Fruit fly (Drosophila melanogaster): ENCODE measurements around the gene CG6171.
A peak's percentile ranks its signal among the peaks of the same experiment; 100 is the strongest.

Gene CG6171

dm6 chr3R:15371833-15372232 is 8.2 kb upstream of the CG6171 start, which contains the start of the genes Ccm3 and CG6136 (continued):
- TF ChIP-seq disco-r (GFP tag; optimal IDR thresholded peaks at IDR 0.05) (no peak), CG12744 (GFP tag; optimal IDR thresholded peaks at IDR 0.05) (no peak), ase (GFP tag; IDR thresholded peaks at IDR 0.05) (no peak), CG10366 (GFP tag; IDR thresholded peaks at IDR 0.05) (peak; percentile 23; the same call in 1 of the 2 replicates), da (GFP tag; optimal IDR thresholded peaks at IDR 0.05) (no peak), Ets97D (GFP tag; optimal IDR thresholded peaks at IDR 0.05) (peak; percentile 76), Drgx (GFP tag; IDR thresholded peaks at IDR 0.05) (0 out of 2 replicates have a peak, but pooled peaks have one; percentile 20), CG14667 (GFP tag; IDR thresholded peaks at IDR 0.05) (no peak), dati (GFP tag; IDR thresholded peaks at IDR 0.05) (no peak), CG17186 (GFP tag; optimal IDR thresholded peaks at IDR 0.05) (peak; percentile 52), CG12659 (GFP tag; optimal IDR thresholded peaks at IDR 0.05) (peak; percentile 69), Ssrp (tag; optimal IDR thresholded peaks at IDR 0.05) (no peak), CG17612 (GFP tag; IDR thresholded peaks at IDR 0.05) (no peak), bowl (GFP tag; IDR thresholded peaks at IDR 0.05) (no peak), CG6683 (GFP tag; optimal IDR thresholded peaks at IDR 0.05) (peak; percentile 26), dm (GFP tag; optimal IDR thresholded peaks at IDR 0.05) (peak; percentile 2), Stat92E (GFP tag; optimal IDR thresholded peaks at IDR 0.05) (no peak), mam (GFP tag; optimal IDR thresholded peaks at IDR 0.05) (peak; percentile 30), gcm2 (GFP tag; optimal IDR thresholded peaks at IDR 0.05) (peak; percentile 5), Dek (tag; optimal IDR thresholded peaks at IDR 0.05) (no peak), HLHmδ (GFP tag; optimal IDR thresholded peaks at IDR 0.05) (no peak), CG3838 (GFP tag; optimal IDR thresholded peaks at IDR 0.05) (no peak), ranshi (GFP tag; IDR thresholded peaks at IDR 0.05) (peak; percentile 11; the same call in 1 of the 2 replicates), Lpt (GFP tag; optimal IDR thresholded peaks at IDR 0.05) (no peak), Ets65A (GFP tag) (peak; percentile 94), Hr51 (GFP tag; optimal IDR thresholded peaks at IDR 0.05) (peak in 1 of 2 experiments; percentile 23), pb (GFP tag; optimal IDR thresholded peaks at IDR 0.05) (peak; percentile 23), Kr (GFP tag; optimal IDR thresholded peaks at IDR 0.05) (no peak), unpg (GFP tag; optimal IDR thresholded peaks at IDR 0.05) (peak; percentile 36), phol (tag; optimal IDR thresholded peaks at IDR 0.05) (peak; percentile 25), CG10321 (GFP tag; IDR thresholded peaks at IDR 0.05) (peak; percentile 75), ara (GFP tag; IDR thresholded peaks at IDR 0.05) (peak; percentile 15; the same call in 1 of the 2 replicates), CG5953 (GFP tag; IDR thresholded peaks at IDR 0.05) (no peak), pho (GFP tag; optimal IDR thresholded peaks at IDR 0.05) (peak; percentile 37), CHES-1-like (GFP tag; optimal IDR thresholded peaks at IDR 0.05) (peak; percentile 81), CG12155 (GFP tag; optimal IDR thresholded peaks at IDR 0.05) (peak; percentile 42), Vsx1 (GFP tag; optimal IDR thresholded peaks at IDR 0.05) (no peak), Dref (GFP tag; IDR thresholded peaks at IDR 0.05) (peak; percentile 97), CG3065 (GFP tag; optimal IDR thresholded peaks at IDR 0.05) (no peak), MTF-1 (GFP tag; optimal IDR thresholded peaks at IDR 0.05; ENCODE audit: borderline replicate concordance) (peak; percentile 14), CG12071 (GFP tag; optimal IDR thresholded peaks at IDR 0.05) (no peak), dysf (GFP tag; IDR thresholded peaks at IDR 0.05) (peak; percentile 43; the same call in 2 of the 3 replicates), Oaz (GFP tag; IDR thresholded peaks at IDR 0.05) (no peak), CG11398 (GFP tag; optimal IDR thresholded peaks at IDR 0.05) (no peak), CkIIα-i1 (GFP tag; IDR thresholded peaks at IDR 0.05) (no peak), CG30403 (GFP tag; optimal IDR thresholded peaks at IDR 0.05) (peak; percentile 41), CG13123 (GFP tag; optimal IDR thresholded peaks at IDR 0.05) (no peak), fd96Cb (tag; optimal IDR thresholded peaks at IDR 0.05) (no peak), CG34224 (GFP tag; IDR thresholded peaks at IDR 0.05; ENCODE audit: partially characterized antibody) (peak; percentile 92), Eip74EF (GFP tag; optimal IDR thresholded peaks at IDR 0.05) (no peak), CG15514 (GFP tag; optimal IDR thresholded peaks at IDR 0.05) (peak; percentile 79)

All from whole organism, embryonic.